Worm (Caenorhabditis elegans): ENCODE results near the gene unc-53.

DNA sequence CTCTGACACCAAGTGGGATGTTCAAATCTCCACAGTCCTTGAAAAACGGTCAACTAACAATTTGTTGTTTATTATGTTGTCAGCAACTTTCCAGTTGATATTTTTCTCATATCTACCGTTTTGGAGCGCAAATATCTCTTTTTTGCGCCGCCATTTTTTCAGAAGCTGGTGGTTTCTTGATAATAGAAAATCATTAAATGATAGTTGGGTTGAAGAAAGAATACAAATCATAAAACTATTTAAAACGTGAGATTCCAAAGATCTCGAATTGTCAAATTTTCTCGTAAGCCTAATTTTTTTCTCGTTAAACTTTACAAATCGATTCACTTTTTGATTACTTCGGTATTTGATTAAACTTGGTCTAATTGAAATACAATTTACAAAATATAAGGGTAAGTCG, 3.2 kb upstream of the unc-53 start, which contains the start of gene rpl-42:
- TF ChIP-seq zag-1 (tag; optimal IDR thresholded peaks at IDR 0.05) (no peak), nhr-10 (tag; optimal IDR thresholded peaks at IDR 0.05) (no peak), elt-3 (tag; optimal IDR thresholded peaks at IDR 0.05) (no peak), unc-62 (GFP tag; optimal IDR thresholded peaks at IDR 0.05) (no peak), alr-1 (tag; optimal IDR thresholded peaks at IDR 0.05) (no peak), unc-39 (tag; optimal IDR thresholded peaks at IDR 0.05) (no peak), ZK546.5 (tag; optimal IDR thresholded peaks at IDR 0.05) (no peak), lin-13 (GFP tag; optimal IDR thresholded peaks at IDR 0.05) (no peak), lin-39 (tag; optimal IDR thresholded peaks at IDR 0.05) (no peak)
